Fruit fly (Drosophila melanogaster): Measurements from ENCODE around the gene CG16972.

The CG16972 gene

DNA sequence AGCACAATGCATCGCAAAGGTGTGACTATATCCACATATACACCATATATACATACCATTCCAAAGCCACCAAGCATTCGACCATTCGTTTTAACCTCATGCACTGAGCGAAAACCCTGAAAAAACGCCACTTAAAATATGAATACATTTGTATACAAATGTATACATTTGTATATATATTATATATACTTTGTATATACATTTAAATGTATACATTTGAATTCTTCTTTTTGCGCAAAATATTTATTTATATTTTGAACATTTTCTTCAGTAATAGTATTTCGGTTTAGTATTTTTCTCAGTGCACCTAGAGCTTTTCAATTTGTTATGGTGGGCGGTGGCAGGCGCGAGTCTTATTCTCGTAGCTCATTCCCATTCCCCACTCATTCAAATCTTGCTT lies 46.7 kb downstream of the CG16972 start:
- TF ChIP-seq CG10348 (GFP tag; IDR thresholded peaks at IDR 0.05) (no peak), Snoo (tag; optimal IDR thresholded peaks at IDR 0.05) (no peak), CG13204 (GFP tag; optimal IDR thresholded peaks at IDR 0.05) (no peak), CG8301 (tag; optimal IDR thresholded peaks at IDR 0.05) (no peak), CG32121 (GFP tag; IDR thresholded peaks at IDR 0.05) (no peak), fd96Ca (GFP tag; IDR thresholded peaks at IDR 0.05) (no peak), rn (GFP tag; IDR thresholded peaks at IDR 0.05) (no peak), Pif1B (GFP tag; optimal IDR thresholded peaks at IDR 0.05) (no peak), CG8159 (tag; optimal IDR thresholded peaks at IDR 0.05) (peak; percentile 17), D1 (tag; optimal IDR thresholded peaks at IDR 0.05) (no peak), CG17806 (tag; optimal IDR thresholded peaks at IDR 0.05) (peak; percentile 18), CG15710 (tag; optimal IDR thresholded peaks at IDR 0.05) (no peak), CG9948 (tag; optimal IDR thresholded peaks at IDR 0.05) (peak; percentile 50), CG4496 (GFP tag; IDR thresholded peaks at IDR 0.05) (no peak), CG14655 (GFP tag; optimal IDR thresholded peaks at IDR 0.05) (peak; percentile 7), CG12605 (GFP tag; IDR thresholded peaks at IDR 0.05) (no peak), Ets98B (GFP tag; IDR thresholded peaks at IDR 0.05) (no peak), gl (tag; optimal IDR thresholded peaks at IDR 0.05) (no peak), Pif1A (GFP tag; optimal IDR thresholded peaks at IDR 0.05) (peak; percentile 53), CG34367 (tag; optimal IDR thresholded peaks at IDR 0.05) (no peak), EcR (GFP tag; optimal IDR thresholded peaks at IDR 0.05) (no peak)

DNA sequence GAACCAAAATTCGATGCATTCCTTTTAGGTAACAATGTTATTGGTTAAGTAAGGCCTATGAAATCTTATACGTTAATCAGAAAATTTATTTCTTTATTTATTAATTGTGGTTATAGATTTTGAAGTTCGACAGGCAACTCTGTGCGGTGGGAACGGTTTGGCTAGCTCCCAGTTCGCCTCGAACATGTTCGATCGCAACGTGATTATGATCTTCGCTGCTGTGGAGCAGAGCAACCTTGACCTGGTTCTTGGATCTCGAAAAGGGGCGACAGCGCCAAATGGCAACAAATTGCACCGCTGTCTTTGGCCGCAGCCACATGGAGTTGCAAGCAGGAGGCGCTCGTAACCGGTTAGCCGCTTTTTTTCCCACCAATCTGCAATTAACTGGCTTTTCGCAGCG lies 48.8 kb downstream of the CG16972 start:
- TF ChIP-seq rn (GFP tag; IDR thresholded peaks at IDR 0.05) (no peak), EcR (GFP tag; optimal IDR thresholded peaks at IDR 0.05) (peak; percentile 45)
